Worm (Caenorhabditis elegans) whole organism, L4/young adult: Measurements from ENCODE around the gene nspg-5.

ENCODE experiments used
- W03F9.2 ChIP-seq: fragments of 150-350 bp; optimal IDR thresholded peaks from 2 replicates; lab custom pipeline; 2014; ENCODE audit warnings: missing biosample characterization, missing genetic modification characterization
- dao-5 ChIP-seq: sonication (generic microtip); optimal IDR thresholded peaks from 2 replicates; lab custom pipeline; 2016; ENCODE audit warnings: missing genotype, missing genetic modification characterization, moderate library complexity, missing compliant biosample characterization
- him-1 ChIP-seq: sonication (generic microtip); optimal IDR thresholded peaks from 2 replicates; lab custom pipeline; 2016; ENCODE audit warnings: missing genotype, missing genetic modification reagents, missing genetic modification characterization, missing compliant biosample characterization

DNA sequence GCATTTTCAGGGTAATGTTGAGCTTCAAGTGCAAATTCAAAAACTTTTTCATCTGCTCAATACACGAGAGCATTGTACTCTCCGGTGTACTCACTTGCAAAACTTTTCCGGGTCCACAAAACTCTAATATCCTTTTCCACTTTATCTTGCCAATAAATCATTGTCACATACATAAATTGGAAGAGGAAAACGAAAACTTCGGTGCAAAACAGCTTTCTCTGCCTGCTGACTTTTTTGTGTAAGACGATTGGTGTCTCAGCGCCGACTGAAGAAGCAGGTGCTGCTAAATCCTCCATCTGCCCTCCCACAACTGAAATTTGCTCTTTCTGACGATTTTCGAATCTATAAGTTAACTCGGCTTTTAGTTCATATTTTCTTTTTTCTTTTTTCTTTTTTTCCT lies 6.4 kb upstream of the nspg-5 start:
- TF ChIP-seq W03F9.2 (tag; lab: Kevin White, UChicago) (no peak), him-1 (tag; lab: Kevin White, UChicago) (no peak), dao-5 (tag; lab: Kevin White, UChicago) (no peak)
